Worm (Caenorhabditis elegans): ENCODE measurements around the gene C56E10.3.

DNA sequence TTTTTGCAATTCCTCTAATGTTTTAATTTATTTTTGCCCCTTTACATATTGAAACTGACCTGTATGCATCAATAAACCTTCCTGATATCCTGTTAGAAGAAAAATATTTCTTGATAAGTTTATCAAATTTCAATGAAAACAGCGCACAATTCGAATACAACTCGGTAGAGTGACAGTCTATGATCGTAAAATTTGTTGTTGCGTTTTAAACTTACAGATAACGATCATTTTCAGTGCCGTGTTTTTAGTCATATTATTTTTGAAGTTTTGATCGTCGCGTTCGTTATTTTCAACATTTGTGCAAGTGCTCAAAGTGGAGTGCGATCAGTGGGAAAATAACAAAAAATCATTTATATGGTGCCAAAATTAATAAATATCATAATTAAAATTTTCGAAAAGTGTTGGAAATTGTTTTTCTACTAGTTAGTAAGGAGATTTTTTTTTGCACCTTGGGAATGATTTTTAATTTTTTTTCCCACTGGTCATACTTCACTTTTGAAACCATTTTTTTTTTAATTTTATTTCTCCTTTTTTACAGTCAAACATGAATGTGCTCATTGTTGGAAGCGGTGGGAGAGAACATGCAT lies 29.0 kb downstream of the C56E10.3 start, which contains the start of gene F38B6.4:
- TF ChIP-seq ama-1 (optimal IDR thresholded peaks at IDR 0.05), result no peak
- no peak for TF ChIP-seq flt-1 (GFP tag; IDR thresholded peaks at IDR 0.05)
- TF ChIP-seq tbx-11 (GFP tag; IDR thresholded peaks at IDR 0.05), result no peak
- no peak for TF ChIP-seq ceh-13 (GFP tag; optimal IDR thresholded peaks at IDR 0.05)
- TF ChIP-seq ets-7 (tag; optimal IDR thresholded peaks at IDR 0.05), result no peak
- no peak for TF ChIP-seq tbx-37 (GFP tag; conservative IDR thresholded peaks at IDR 0.05)
